Fruit fly (Drosophila melanogaster) whole organism, embryonic: Measurements from ENCODE around the gene Eig71Ec.
A peak's percentile ranks its signal among the peaks of the same experiment; 100 is the strongest.

ENCODE experiments used
- Atf6 ChIP-seq: fragments of 200-800 bp; sonication (Bioruptor generic); IDR thresholded peaks from 2 replicates; pipeline ENCODE4 v1.3.6; 2022; ENCODE audit warnings: missing biosample characterization, missing genetic modification characterization
- Awh ChIP-seq: fragments of 200-800 bp; sonication (Bioruptor generic); IDR thresholded peaks from 2 replicates; pipeline ENCODE4, ENCODE4 v1.3.6; 2022; ENCODE audit warnings: missing biosample characterization, missing genetic modification characterization
- Blimp-1 ChIP-seq: fragments of 200-800 bp; sonication (Bioruptor generic); optimal IDR thresholded peaks from 3 replicates; lab custom pipeline; 2018; ENCODE audit warnings: missing biosample characterization, missing genetic modification characterization, mild to moderate bottlenecking, moderate library complexity, missing genetic modification reagents
- BtbVII ChIP-seq: fragments of 200-800 bp; sonication (Bioruptor generic); optimal IDR thresholded peaks from 3 replicates; lab custom pipeline; 2017; ENCODE audit warnings: missing biosample characterization, mild to moderate bottlenecking, missing genetic modification characterization
- CG13123 ChIP-seq: fragments of 200-800 bp; sonication (Bioruptor generic); optimal IDR thresholded peaks from 2 replicates; lab custom pipeline; 2016; ENCODE audit warnings: missing biosample characterization, missing genetic modification characterization
- CG2199 ChIP-seq: fragments of 200-800 bp; sonication (Bioruptor generic); IDR thresholded peaks from 3 replicates; pipeline ENCODE4 v1.3.6; 2022; ENCODE audit warnings: missing biosample characterization, missing genetic modification characterization
- CG31365 ChIP-seq: fragments of 200-800 bp; sonication (Bioruptor generic); optimal IDR thresholded peaks from 2 replicates; lab custom pipeline; 2018; ENCODE audit warnings: missing biosample characterization, mild to moderate bottlenecking, missing genetic modification characterization
- CG32532 ChIP-seq: fragments of 200-800 bp; sonication (Bioruptor generic); IDR thresholded peaks from 2 replicates; pipeline ENCODE4 v1.3.6; 2022; ENCODE audit warnings: missing biosample characterization, missing genetic modification characterization
- CG33213 ChIP-seq: fragments of 200-800 bp; sonication (Bioruptor generic); optimal IDR thresholded peaks from 3 replicates; lab custom pipeline; 2016; ENCODE audit warnings: missing biosample characterization, missing genetic modification characterization
- CG3407 ChIP-seq: fragments of 200-800 bp; sonication (Bioruptor generic); optimal IDR thresholded peaks from 2 replicates; lab custom pipeline; 2018; ENCODE audit warnings: missing biosample characterization, mild to moderate bottlenecking, missing genetic modification characterization
- CG34422 ChIP-seq: fragments of 200-800 bp; sonication (Bioruptor generic); IDR thresholded peaks from 3 replicates; pipeline ENCODE4 v1.3.6; 2022; ENCODE audit warnings: missing biosample characterization, missing genetic modification characterization
- CG5245 ChIP-seq: fragments of 200-800 bp; sonication (Bioruptor generic); optimal IDR thresholded peaks from 3 replicates; lab custom pipeline; 2016; ENCODE audit warnings: missing biosample characterization, missing genetic modification characterization
- CG7839 ChIP-seq: fragments of 200-800 bp; sonication (Bioruptor generic); optimal IDR thresholded peaks from 3 replicates; lab custom pipeline; 2018; ENCODE audit warnings: missing biosample characterization, mild to moderate bottlenecking, missing genetic modification characterization, moderate library complexity
- CG8290 ChIP-seq, 3 experiments: fragments of 200-800 bp; sonication (Bioruptor generic); optimal IDR thresholded peaks; 2 replicates each; lab custom pipeline; 2016 to 2019; ENCODE audit warnings: missing biosample characterization in 3 of 3, missing genetic modification characterization in 3 of 3, mild to moderate bottlenecking in 2 of 3, moderate library complexity in 1 of 3
- CG9437 ChIP-seq: fragments of 200-800 bp; sonication (Bioruptor generic); optimal IDR thresholded peaks from 2 replicates; lab custom pipeline; 2018; ENCODE audit warnings: missing biosample characterization, mild to moderate bottlenecking, missing genetic modification characterization
- Camta ChIP-seq: fragments of 200-800 bp; sonication (Bioruptor generic); optimal IDR thresholded peaks from 2 replicates; lab custom pipeline; 2016; ENCODE audit warnings: missing biosample characterization, missing genetic modification characterization
- CoRest ChIP-seq: fragments of 200-800 bp; sonication (Bioruptor generic); optimal IDR thresholded peaks from 3 replicates; lab custom pipeline; 2018; ENCODE audit warnings: missing biosample characterization, mild to moderate bottlenecking, missing genetic modification characterization, moderate library complexity
- D ChIP-seq, 2 experiments: fragments of 200-800 bp in 1 of 2; fragments of >200 bp in 1 of 2; sonication (Bioruptor generic) in 1 of 2; optimal IDR thresholded peaks; 2 replicates in 1 of 2; 3 replicates in 1 of 2; lab custom pipeline; 2017; ENCODE audit warnings: mild to moderate bottlenecking in 1 of 2, missing biosample characterization in 1 of 2, missing genetic modification characterization in 1 of 2, missing genetic modification reagents in 1 of 2
- Dll ChIP-seq: fragments of 200-800 bp; sonication (Bioruptor generic); IDR thresholded peaks from 4 replicates; pipeline ENCODE4 v1.3.6; 2022; ENCODE audit warnings: missing biosample characterization, missing genetic modification characterization; ENCODE audit not compliant: partially characterized antibody
- E2f2 ChIP-seq: fragments of 200-800 bp; sonication (Bioruptor generic); IDR thresholded peaks from 2 replicates; pipeline ENCODE4 v1.3.6; 2022; ENCODE audit warnings: missing biosample characterization, missing genetic modification characterization
- ERR ChIP-seq: fragments of 200-800 bp; sonication (Bioruptor generic); optimal IDR thresholded peaks from 2 replicates; lab custom pipeline; 2016; ENCODE audit warnings: missing biosample characterization, missing genetic modification characterization
- MESR4 ChIP-seq: fragments of 200-800 bp; sonication (Bioruptor generic); optimal IDR thresholded peaks from 2 replicates; lab custom pipeline; 2018; ENCODE audit warnings: missing biosample characterization, mild to moderate bottlenecking, missing genetic modification characterization, moderate library complexity
- Myb ChIP-seq: fragments of 200-800 bp; sonication (Bioruptor generic); optimal IDR thresholded peaks from 2 replicates; lab custom pipeline; 2016; ENCODE audit warnings: missing biosample characterization, missing genetic modification characterization
- Oli ChIP-seq: fragments of 200-800 bp; sonication (Bioruptor generic); optimal IDR thresholded peaks from 2 replicates; lab custom pipeline; 2018; ENCODE audit warnings: missing biosample characterization, mild to moderate bottlenecking, missing genetic modification characterization, moderate library complexity
- PHDP ChIP-seq: fragments of 200-800 bp; sonication (Bioruptor generic); optimal IDR thresholded peaks from 3 replicates; lab custom pipeline; 2018; ENCODE audit warnings: missing biosample characterization, mild to moderate bottlenecking, missing genetic modification characterization, moderate library complexity
- Xbp1 ChIP-seq: fragments of 200-800 bp; sonication (Bioruptor generic); optimal IDR thresholded peaks from 3 replicates; lab custom pipeline; 2016; ENCODE audit warnings: missing biosample characterization, mild to moderate bottlenecking, missing genetic modification characterization
- ab ChIP-seq: fragments of 200-800 bp; sonication (Bioruptor generic); optimal IDR thresholded peaks from 2 replicates; lab custom pipeline; 2016; ENCODE audit warnings: missing biosample characterization, missing genetic modification characterization
- ap ChIP-seq: fragments of 200-800 bp; sonication (Bioruptor generic); IDR thresholded peaks from 2 replicates; pipeline ENCODE4 v1.3.6; 2022; ENCODE audit warnings: missing biosample characterization, missing genetic modification characterization
- az2 ChIP-seq: fragments of 200-800 bp; sonication (Bioruptor generic); optimal IDR thresholded peaks from 3 replicates; lab custom pipeline; 2016; ENCODE audit warnings: missing biosample characterization, missing genetic modification characterization
- bigmax ChIP-seq: fragments of 200-800 bp; sonication (Bioruptor generic); optimal IDR thresholded peaks from 2 replicates; lab custom pipeline; 2018; ENCODE audit warnings: missing biosample characterization, mild to moderate bottlenecking, missing genetic modification characterization
- chn ChIP-seq: fragments of 200-800 bp; sonication (Bioruptor generic); optimal IDR thresholded peaks from 2 replicates; lab custom pipeline; 2016; ENCODE audit warnings: missing biosample characterization, missing genetic modification characterization
- ems ChIP-seq: fragments of 200-800 bp; sonication (Bioruptor generic); optimal IDR thresholded peaks from 3 replicates; lab custom pipeline; 2016; ENCODE audit warnings: missing biosample characterization, missing genetic modification characterization
- grn ChIP-seq: fragments of 200-800 bp; sonication (Bioruptor generic); optimal IDR thresholded peaks from 3 replicates; lab custom pipeline; 2017; ENCODE audit warnings: missing biosample characterization, missing genetic modification characterization
- gsb ChIP-seq: fragments of 200-800 bp; sonication (Bioruptor generic); IDR thresholded peaks from 2 replicates; pipeline ENCODE4 v1.3.6; 2022; ENCODE audit warnings: missing biosample characterization, missing genetic modification characterization
- gt ChIP-seq: fragments of 200-800 bp; sonication (Bioruptor generic); IDR thresholded peaks from 2 replicates; pipeline ENCODE4 v1.3.6; 2022; ENCODE audit warnings: missing biosample characterization, missing genetic modification characterization
- hkb ChIP-seq, 2 experiments: fragments of 200-800 bp in 1 of 2; fragments of >200 bp in 1 of 2; sonication (Bioruptor generic) in 1 of 2; IDR thresholded peaks in 1 of 2; optimal IDR thresholded peaks in 1 of 2; 2 replicates each; pipeline versions ENCODE4 v1.3.6 to Lab custom; 2017 to 2022; ENCODE audit warnings: missing biosample characterization in 1 of 2, missing genetic modification characterization in 1 of 2
- insv ChIP-seq, 2 experiments: fragments of 200-800 bp; sonication (Bioruptor generic); optimal IDR thresholded peaks; 3 replicates each; lab custom pipeline; 2016 to 2018; ENCODE audit warnings: missing biosample characterization in 2 of 2, missing genetic modification characterization in 2 of 2
- lmd ChIP-seq: fragments of 200-800 bp; sonication (Bioruptor generic); IDR thresholded peaks from 2 replicates; pipeline ENCODE4 v1.3.6; 2022; ENCODE audit warnings: missing biosample characterization, missing genetic modification characterization
- nau ChIP-seq: fragments of 200-800 bp; sonication (Bioruptor generic); optimal IDR thresholded peaks from 3 replicates; lab custom pipeline; 2017; ENCODE audit warnings: missing biosample characterization, mild to moderate bottlenecking, missing genetic modification characterization, missing genetic modification reagents
- prd ChIP-seq, 3 experiments: fragments of >200 bp in 2 of 3; fragments of 200-800 bp in 1 of 3; sonication (Bioruptor generic) in 1 of 3; optimal IDR thresholded peaks in 2 of 3; IDR thresholded peaks in 1 of 3; 2 replicates in 2 of 3; 3 replicates in 1 of 3; pipeline versions ENCODE4 v1.3.6 to Lab custom; 2017 to 2022; ENCODE audit warnings: missing biosample characterization in 1 of 3, missing genetic modification characterization in 1 of 3
- pros ChIP-seq: fragments of 200-800 bp; sonication (Bioruptor generic); optimal IDR thresholded peaks from 3 replicates; lab custom pipeline; 2019; ENCODE audit warnings: missing biosample characterization, mild to moderate bottlenecking, missing genetic modification characterization, moderate library complexity
- sc ChIP-seq, 3 experiments: fragments of >200 bp in 2 of 3; fragments of 200-800 bp in 1 of 3; sonication (Bioruptor generic) in 1 of 3; optimal IDR thresholded peaks; 2 replicates in 2 of 3; 3 replicates in 1 of 3; lab custom pipeline; 2017; ENCODE audit warnings: mild to moderate bottlenecking in 1 of 3, missing biosample characterization in 1 of 3, missing genetic modification characterization in 1 of 3, missing genetic modification reagents in 1 of 3
- shn ChIP-seq: fragments of 200-800 bp; sonication (Bioruptor generic); optimal IDR thresholded peaks from 3 replicates; lab custom pipeline; 2016; ENCODE audit warnings: missing biosample characterization, missing genetic modification characterization
- slbo ChIP-seq: fragments of 200-800 bp; sonication (Bioruptor generic); IDR thresholded peaks from 2 replicates; pipeline ENCODE4 v1.3.6; 2022; ENCODE audit warnings: missing biosample characterization, missing genetic modification characterization
- tio ChIP-seq: fragments of 200-800 bp; sonication (Bioruptor generic); optimal IDR thresholded peaks from 2 replicates; lab custom pipeline; 2017; ENCODE audit warnings: missing biosample characterization, missing genetic modification characterization, inconsistent platforms
- unc-4 ChIP-seq: fragments of 200-800 bp; sonication (Bioruptor generic); IDR thresholded peaks from 2 replicates; pipeline ENCODE4 v1.3.6; 2022; ENCODE audit warnings: missing biosample characterization, missing genetic modification characterization; ENCODE audit not compliant: partially characterized antibody

The Eig71Ec gene

DNA sequence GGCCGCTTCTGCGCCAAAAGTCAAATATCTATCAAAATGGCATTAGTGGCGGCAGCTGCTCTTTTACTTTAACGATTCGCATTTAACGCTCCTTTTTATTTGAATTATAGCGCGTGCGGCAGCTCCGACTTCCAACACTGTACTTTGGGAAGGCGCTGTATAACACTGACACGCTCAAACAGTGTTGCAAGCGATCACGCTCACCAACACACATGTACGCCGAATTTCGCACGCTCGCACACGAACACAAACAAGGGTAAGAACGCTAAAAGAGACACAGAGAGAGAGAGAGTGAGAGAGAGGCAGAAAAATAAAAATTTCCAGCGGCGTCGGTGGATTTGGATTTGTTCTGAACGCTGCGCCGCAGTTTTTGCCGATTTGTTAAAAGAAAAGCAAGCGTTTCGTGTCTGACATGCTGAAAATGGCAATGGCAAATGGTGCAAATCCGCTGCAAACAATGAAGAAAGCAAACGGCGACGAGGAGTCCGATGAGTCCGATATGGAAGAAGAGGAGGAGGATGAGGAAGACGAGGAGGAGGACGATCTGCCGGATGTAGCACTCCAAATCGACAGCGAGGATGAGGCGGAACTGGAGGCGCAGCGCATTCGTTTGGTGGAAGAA is 32.3 kb downstream of the Eig71Ec start, which contains the start of gene Phs (continued):
- 0 out of 2 replicates have a peak, but pooled peaks have one; percentile 28 for TF ChIP-seq unc-4 (GFP tag; lab: Robert Waterston, UW)
- TF ChIP-seq az2 (GFP tag; lab: Kevin White, UChicago) = peak; percentile 69
- TF ChIP-seq slbo (GFP tag; lab: Robert Waterston, UW) = peak; percentile 94
- peak; percentile 81 for TF ChIP-seq Xbp1
- TF ChIP-seq CG5245 = peak; percentile 77
- TF ChIP-seq ab = peak; percentile 46
- peak; percentile 77 for TF ChIP-seq CG8290 (GFP tag; optimal IDR thresholded peaks at IDR 0.05; lab: Kevin White, UChicago)
- TF ChIP-seq CG8290 (tag; optimal IDR thresholded peaks at IDR 0.05; lab: Kevin White, UChicago) = peak; percentile 68 to 94
- peak; percentile 9 for TF ChIP-seq Oli
- peak; percentile 63 for TF ChIP-seq CG7839 (tag; lab: Kevin White, UChicago)
- TF ChIP-seq CG33213 (GFP tag; lab: Kevin White, UChicago) = peak; percentile 92
- TF ChIP-seq Dll = peak; percentile 34; the same call in 1 of the 4 replicates
- no peak for TF ChIP-seq sc (optimal IDR thresholded peaks at IDR 0.05; lab: Kevin White, UChicago)
- peak; percentile 36 for TF ChIP-seq sc (GFP tag; optimal IDR thresholded peaks at IDR 0.05; lab: Kevin White, UChicago)
- peak; percentile 93 for TF ChIP-seq shn (GFP tag; lab: Kevin White, UChicago)
- peak; percentile 61; the same call in 1 of the 2 replicates for TF ChIP-seq gsb
- peak; percentile 46 for TF ChIP-seq tio (GFP tag; lab: Kevin White, UChicago)
- no peak for TF ChIP-seq pros
- TF ChIP-seq BtbVII = peak; percentile 52
- peak; percentile 39 for TF ChIP-seq CG31365 (tag; lab: Kevin White, UChicago)
- no peak for TF ChIP-seq hkb (optimal IDR thresholded peaks at IDR 0.05; lab: Kevin White, UChicago)
- peak; percentile 54 for TF ChIP-seq hkb (GFP tag; IDR thresholded peaks at IDR 0.05; lab: Robert Waterston, UW)
- peak; percentile 81 for TF ChIP-seq CG32532 (GFP tag; lab: Robert Waterston, UW)
- peak; percentile 48 for TF ChIP-seq PHDP (tag; lab: Kevin White, UChicago)
- peak; percentile 12; the same call in 1 of the 2 replicates for TF ChIP-seq gt
- peak; percentile 49 for TF ChIP-seq Blimp-1 (GFP tag; lab: Kevin White, UChicago)
- peak; percentile 85 for TF ChIP-seq chn (GFP tag; lab: Kevin White, UChicago)
- TF ChIP-seq ERR (GFP tag; lab: Kevin White, UChicago) = peak; percentile 92
- TF ChIP-seq E2f2 = peak; percentile 99
- peak; percentile 44 for TF ChIP-seq CG9437 (GFP tag; lab: Kevin White, UChicago)
- peak; percentile 57 for TF ChIP-seq CoRest (tag; lab: Kevin White, UChicago)
- peak; percentile 80 for TF ChIP-seq ems (GFP tag; lab: Kevin White, UChicago)
- TF ChIP-seq Atf6 (GFP tag; lab: Robert Waterston, UW) = peak; percentile 72
- peak; percentile 28 for TF ChIP-seq D (optimal IDR thresholded peaks at IDR 0.05; lab: Kevin White, UChicago)
- TF ChIP-seq D (GFP tag; optimal IDR thresholded peaks at IDR 0.05; lab: Kevin White, UChicago) = peak; percentile 67
- peak; percentile 68 for TF ChIP-seq ap (GFP tag; lab: Robert Waterston, UW)
- TF ChIP-seq bigmax = peak; percentile 59
- peak; percentile 57 for TF ChIP-seq MESR4 (GFP tag; lab: Kevin White, UChicago)
- peak; percentile 62; the same call in 1 of the 2 replicates for TF ChIP-seq Awh (GFP tag; lab: Robert Waterston, UW)
- TF ChIP-seq CG3407 (GFP tag; lab: Kevin White, UChicago) = peak; percentile 60
- TF ChIP-seq nau (GFP tag; lab: Kevin White, UChicago) = peak; percentile 71
- TF ChIP-seq insv (GFP tag; optimal IDR thresholded peaks at IDR 0.05; lab: Kevin White, UChicago) = peak in 1 of 2 experiments; percentile 30
- TF ChIP-seq lmd (GFP tag; lab: Robert Waterston, UW) = peak; percentile 66
- TF ChIP-seq CG34422 (GFP tag; lab: Robert Waterston, UW) = peak; percentile 74; the same call in 1 of the 3 replicates
- peak; percentile 78 for TF ChIP-seq Camta (GFP tag; lab: Kevin White, UChicago)
- TF ChIP-seq CG13123 (GFP tag; lab: Kevin White, UChicago) = peak; percentile 62
- TF ChIP-seq CG2199 = peak; percentile 71; the same call in 1 of the 3 replicates
- no peak for TF ChIP-seq grn (GFP tag; lab: Kevin White, UChicago)
- no peak for TF ChIP-seq prd (optimal IDR thresholded peaks at IDR 0.05; lab: Kevin White, UChicago)
- peak; percentile 78 for TF ChIP-seq prd (GFP tag; IDR thresholded peaks at IDR 0.05; lab: Robert Waterston, UW)
- peak; percentile 91 for TF ChIP-seq Myb (GFP tag; lab: Kevin White, UChicago)
